Worm (Caenorhabditis elegans) whole organism, late embryonic: ENCODE results near the gene pbo-6.

ENCODE experiments used
- C08G9.2 ChIP-seq: sonication (generic microtip); optimal IDR thresholded peaks from 2 replicates; lab custom pipeline; 2016; ENCODE audit warnings: mild to moderate bottlenecking, missing genetic modification characterization, moderate library complexity, missing compliant biosample characterization
- C38D4.7 ChIP-seq: fragments of 200-800 bp; sonication (Bioruptor generic); optimal IDR thresholded peaks from 2 replicates; lab custom pipeline; 2018; ENCODE audit warnings: mild to moderate bottlenecking, missing genetic modification characterization, moderate library complexity, missing compliant biosample characterization
- F13H6.1 ChIP-seq: sonication (generic microtip); optimal IDR thresholded peaks from 2 replicates; lab custom pipeline; 2016; ENCODE audit warnings: missing genetic modification characterization, missing compliant biosample characterization
- K02D7.2 ChIP-seq: sonication (generic microtip); optimal IDR thresholded peaks from 2 replicates; lab custom pipeline; 2017; ENCODE audit warnings: mild to moderate bottlenecking, missing genetic modification characterization, missing compliant biosample characterization
- T23F11.4 ChIP-seq: fragments of 200-800 bp; sonication (Bioruptor generic); optimal IDR thresholded peaks from 2 replicates; lab custom pipeline; 2018; ENCODE audit warnings: mild to moderate bottlenecking, missing genetic modification characterization, missing compliant biosample characterization
- ceh-14 ChIP-seq: sonication (generic microtip); optimal IDR thresholded peaks from 2 replicates; lab custom pipeline; 2016; ENCODE audit warnings: missing genotype, missing genetic modification characterization, missing compliant biosample characterization
- ceh-19 ChIP-seq: fragments of 200-800 bp; sonication (Bioruptor generic); optimal IDR thresholded peaks from 2 replicates; lab custom pipeline; 2018; ENCODE audit warnings: mild to moderate bottlenecking, missing genetic modification characterization, missing compliant biosample characterization
- ceh-2 ChIP-seq: sonication (generic microtip); optimal IDR thresholded peaks from 2 replicates; lab custom pipeline; 2016; ENCODE audit warnings: missing genotype, missing genetic modification characterization, missing compliant biosample characterization
- ceh-22 ChIP-seq: sonication (generic microtip); optimal IDR thresholded peaks from 2 replicates; lab custom pipeline; 2017; ENCODE audit warnings: missing biosample characterization, missing genetic modification characterization
- ceh-24 ChIP-seq: sonication (generic microtip); optimal IDR thresholded peaks from 2 replicates; lab custom pipeline; 2016; ENCODE audit warnings: mild to moderate bottlenecking, missing genetic modification characterization, missing compliant biosample characterization
- ceh-30 ChIP-seq: fragments of 150-350 bp; optimal IDR thresholded peaks from 2 replicates; lab custom pipeline; 2014; ENCODE audit warnings: missing biosample characterization, missing genetic modification characterization
- ceh-45 ChIP-seq: fragments of 200-800 bp; sonication (Bioruptor generic); IDR thresholded peaks from 2 replicates; pipeline ENCODE4 v1.3.6; 2022; ENCODE audit warnings: missing genetic modification reagents, missing genetic modification characterization, missing compliant biosample characterization
- ceh-6 ChIP-seq: fragments of 200-800 bp; sonication (Bioruptor generic); optimal IDR thresholded peaks from 2 replicates; lab custom pipeline; 2018; ENCODE audit warnings: mild to moderate bottlenecking, missing genetic modification characterization, missing compliant biosample characterization
- ceh-9 ChIP-seq: sonication (generic microtip); optimal IDR thresholded peaks from 2 replicates; lab custom pipeline; 2016; ENCODE audit warnings: mild to moderate bottlenecking, missing genetic modification characterization, inconsistent platforms, missing compliant biosample characterization
- che-1 ChIP-seq: sonication (generic microtip); optimal IDR thresholded peaks from 2 replicates; lab custom pipeline; 2016; ENCODE audit warnings: mild to moderate bottlenecking, missing genetic modification characterization, missing compliant biosample characterization
- dmd-4 ChIP-seq: sonication (generic microtip); optimal IDR thresholded peaks from 2 replicates; lab custom pipeline; 2016; ENCODE audit warnings: borderline replicate concordance, missing genetic modification characterization, missing compliant biosample characterization
- elt-2 ChIP-seq: sonication (generic microtip); optimal IDR thresholded peaks from 2 replicates; lab custom pipeline; 2016; ENCODE audit warnings: missing genetic modification reagents, missing genetic modification characterization, missing compliant biosample characterization
- elt-4 ChIP-seq: sonication (generic microtip); optimal IDR thresholded peaks from 2 replicates; lab custom pipeline; 2016; ENCODE audit warnings: missing genetic modification characterization, missing compliant biosample characterization
- ets-4 ChIP-seq: sonication (generic microtip); optimal IDR thresholded peaks from 2 replicates; lab custom pipeline; 2016; ENCODE audit warnings: missing genetic modification characterization, missing compliant biosample characterization
- eyg-1 ChIP-seq: sonication (generic microtip); optimal IDR thresholded peaks from 2 replicates; lab custom pipeline; 2016; ENCODE audit warnings: missing genotype, missing genetic modification characterization, missing compliant biosample characterization
- hlh-13 ChIP-seq: fragments of 200-800 bp; sonication (Bioruptor generic); optimal IDR thresholded peaks from 2 replicates; lab custom pipeline; 2018; ENCODE audit warnings: mild to moderate bottlenecking, missing genetic modification characterization, missing compliant biosample characterization
- hlh-15 ChIP-seq: sonication (generic microtip); optimal IDR thresholded peaks from 2 replicates; lab custom pipeline; 2016; ENCODE audit warnings: missing genetic modification characterization, missing compliant biosample characterization
- hlh-8 ChIP-seq: sonication (generic microtip); optimal IDR thresholded peaks from 2 replicates; lab custom pipeline; 2016; ENCODE audit warnings: missing genotype, missing genetic modification characterization, missing compliant biosample characterization
- lim-6 ChIP-seq: sonication (generic microtip); optimal IDR thresholded peaks from 2 replicates; lab custom pipeline; 2016; ENCODE audit warnings: missing genetic modification characterization, missing compliant biosample characterization
- lin-11 ChIP-seq: fragments of 200-800 bp; sonication (Bioruptor generic); optimal IDR thresholded peaks from 2 replicates; lab custom pipeline; 2018; ENCODE audit warnings: mild to moderate bottlenecking, missing genetic modification characterization, missing compliant biosample characterization
- mec-3 ChIP-seq: sonication (generic microtip); optimal IDR thresholded peaks from 2 replicates; lab custom pipeline; 2016; ENCODE audit warnings: borderline replicate concordance, missing genetic modification characterization, missing compliant biosample characterization
- npax-4 ChIP-seq: sonication (generic microtip); optimal IDR thresholded peaks from 2 replicates; lab custom pipeline; 2016; ENCODE audit warnings: missing genetic modification characterization, missing compliant biosample characterization
- odd-2 ChIP-seq: sonication (generic microtip); optimal IDR thresholded peaks from 2 replicates; lab custom pipeline; 2017; ENCODE audit warnings: antibody characterized with exemption, mild to moderate bottlenecking, missing genetic modification characterization, missing compliant biosample characterization
- pha-2 ChIP-seq: sonication (generic microtip); optimal IDR thresholded peaks from 2 replicates; lab custom pipeline; 2017; ENCODE audit warnings: mild to moderate bottlenecking, missing genetic modification characterization, missing compliant biosample characterization
- pqm-1 ChIP-seq: sonication (generic microtip); optimal IDR thresholded peaks from 2 replicates; lab custom pipeline; 2016; ENCODE audit warnings: missing genetic modification characterization, missing compliant biosample characterization
- pros-1 ChIP-seq: fragments of 150-350 bp; optimal IDR thresholded peaks from 2 replicates; lab custom pipeline; 2014; ENCODE audit warnings: missing biosample characterization, missing genetic modification reagents, missing genetic modification characterization
- rnt-1 ChIP-seq: sonication (generic microtip); optimal IDR thresholded peaks from 2 replicates; lab custom pipeline; 2016; ENCODE audit warnings: missing genetic modification characterization, missing compliant biosample characterization
- sdc-2 ChIP-seq: sonication (generic microtip); optimal IDR thresholded peaks from 2 replicates; lab custom pipeline; 2016; ENCODE audit warnings: missing genotype, missing genetic modification characterization, missing compliant biosample characterization
- sox-2 ChIP-seq: fragments of 200-800 bp; sonication (Bioruptor generic); IDR thresholded peaks from 2 replicates; pipeline ENCODE4 v1.3.6; 2022; ENCODE audit warnings: missing genetic modification reagents, missing genetic modification characterization, missing compliant biosample characterization
- syd-9 ChIP-seq: sonication (generic microtip); optimal IDR thresholded peaks from 2 replicates; lab custom pipeline; 2016; ENCODE audit warnings: mild to moderate bottlenecking, missing genetic modification characterization, moderate library complexity, missing compliant biosample characterization
- tbx-7 ChIP-seq: sonication (generic microtip); optimal IDR thresholded peaks from 2 replicates; lab custom pipeline; 2016; ENCODE audit warnings: missing genotype, missing genetic modification characterization, missing compliant biosample characterization
- ttx-3 ChIP-seq: sonication (generic microtip); optimal IDR thresholded peaks from 2 replicates; lab custom pipeline; 2016; ENCODE audit warnings: missing genetic modification reagents, missing genetic modification characterization, missing compliant biosample characterization
- ztf-16 ChIP-seq: sonication (generic microtip); optimal IDR thresholded peaks from 2 replicates; lab custom pipeline; 2017; ENCODE audit warnings: missing genetic modification characterization, missing compliant biosample characterization

The pbo-6 gene

DNA sequence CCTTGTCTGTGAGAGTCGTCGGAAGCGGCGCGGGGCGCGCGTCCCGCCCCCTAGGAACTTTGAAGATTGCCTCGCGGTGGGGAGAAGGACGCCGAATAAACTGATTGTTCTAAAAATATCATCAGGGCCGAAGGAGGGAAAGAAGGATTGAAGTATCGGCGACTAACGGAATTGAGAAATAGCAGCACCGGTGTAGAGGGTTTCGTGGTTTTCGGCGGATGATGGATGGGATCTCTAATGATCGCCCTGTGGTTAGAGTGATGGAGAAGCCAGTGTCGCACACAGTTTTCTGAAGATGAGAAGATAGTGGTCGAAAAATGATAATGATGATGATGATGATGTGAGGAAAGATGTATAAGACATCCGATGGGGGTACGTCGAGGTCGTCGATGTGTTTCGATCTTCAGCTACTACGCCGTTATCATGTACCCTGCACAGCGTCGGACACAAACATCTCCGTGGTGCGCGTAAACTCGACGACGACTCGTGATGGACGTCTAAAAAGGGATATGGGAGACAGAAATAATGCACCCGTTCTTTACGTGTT, 7.2 kb upstream of the pbo-6 start, which contains the start of gene osm-11:
Gene osm-11 (minus strand): TSS at position 51 of the 547 bp plus-strand sequence.
- TF ChIP-seq che-1 (tag; lab: Kevin White, UChicago) (no peak), sox-2 (GFP tag; lab: Robert Waterston, UW) (no peak), ceh-45 (GFP tag; lab: Robert Waterston, UW) (no peak), elt-4 (tag; lab: Kevin White, UChicago) (no peak), mec-3 (tag; lab: Kevin White, UChicago) (no peak), ceh-24 (tag; lab: Kevin White, UChicago) (no peak), C38D4.7 (GFP tag; lab: Kevin White, UChicago) (no peak), ceh-30 (tag; lab: Kevin White, UChicago) (no peak), sdc-2 (no peak), hlh-15 (no peak), ceh-9 (no peak), eyg-1 (tag; lab: Kevin White, UChicago) (no peak), hlh-8 (tag; lab: Kevin White, UChicago) (no peak), pros-1 (tag; lab: Kevin White, UChicago) (no peak), elt-2 (tag; lab: Kevin White, UChicago) (no peak), ceh-14 (no peak), pha-2 (tag; lab: Kevin White, UChicago) (no peak), ceh-6 (GFP tag; lab: Kevin White, UChicago) (no peak)

DNA sequence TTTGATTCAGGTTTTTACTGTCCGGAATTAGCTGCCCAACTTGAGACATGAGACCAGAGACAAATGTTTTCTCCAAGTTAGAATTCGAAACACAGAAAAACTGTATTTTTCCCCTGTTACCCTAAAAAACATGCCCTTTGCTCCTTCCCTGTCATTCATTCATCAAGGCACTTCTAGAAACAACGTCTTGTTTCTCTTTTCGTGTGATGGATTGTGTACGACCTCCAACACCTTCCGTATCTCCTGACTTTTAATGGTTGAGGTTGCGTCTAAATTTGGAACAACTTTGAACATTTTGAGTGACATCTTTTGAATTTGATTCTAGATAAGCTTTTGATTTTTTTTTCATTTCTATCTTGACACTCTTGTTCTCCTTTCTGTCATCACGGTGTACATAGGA, 6.2 kb upstream of the pbo-6 start:
- no peak for TF ChIP-seq ceh-14
- TF ChIP-seq ttx-3 (tag; lab: Kevin White, UChicago): no peak
- no peak for TF ChIP-seq ceh-30 (tag; lab: Kevin White, UChicago)
- no peak for TF ChIP-seq K02D7.2
- no peak for TF ChIP-seq hlh-13
- TF ChIP-seq hlh-15: no peak
- no peak for TF ChIP-seq ceh-2
- TF ChIP-seq ceh-45 (GFP tag; lab: Robert Waterston, UW): no peak

DNA sequence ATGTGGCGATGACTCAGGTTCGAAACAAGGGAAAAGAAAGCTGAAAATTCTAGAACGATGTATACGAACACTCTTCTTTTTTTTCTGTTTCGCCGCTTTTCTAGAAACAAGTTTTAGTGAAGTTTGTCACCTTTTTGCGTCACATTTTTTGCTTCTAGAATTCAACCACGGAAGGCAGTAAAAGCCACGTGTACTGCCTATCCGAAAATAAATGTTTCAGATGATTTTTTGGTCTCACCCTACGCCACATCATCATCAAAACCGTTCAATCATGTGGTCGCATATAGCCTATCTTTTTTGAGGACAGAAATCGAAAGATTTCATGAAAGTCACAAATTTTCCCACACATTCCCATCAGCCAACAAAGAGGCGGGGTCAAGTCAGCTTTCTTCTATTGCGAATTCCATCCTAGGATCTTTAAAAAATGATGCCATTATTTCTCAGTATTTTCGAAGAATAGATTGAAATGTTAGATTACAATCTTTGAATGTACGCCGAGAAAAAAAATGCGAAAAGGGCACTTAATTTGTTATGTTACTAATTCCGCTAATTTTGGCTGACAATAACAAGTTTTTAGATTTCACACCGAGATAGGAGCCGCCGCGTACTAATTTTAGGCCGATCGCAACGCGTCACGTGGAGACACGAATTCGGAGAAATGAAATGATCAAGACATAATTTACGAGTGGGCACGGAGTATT, 4.8 kb upstream of the pbo-6 start:
- TF ChIP-seq elt-4 (tag; lab: Kevin White, UChicago) (no peak), ceh-24 (tag; lab: Kevin White, UChicago) (no peak), npax-4 (no peak), tbx-7 (tag; lab: Kevin White, UChicago) (no peak), ceh-22 (tag; lab: Kevin White, UChicago) (no peak), F13H6.1 (no peak), lim-6 (tag; lab: Kevin White, UChicago) (no peak), ceh-19 (no peak), odd-2 (tag; lab: Kevin White, UChicago) (no peak)
- TF ChIP-seq, all 69 proteins: peak for 0

ce11 chrX:17424595-17424913, 4.3 kb upstream of the pbo-6 start:
- TF ChIP-seq K02D7.2: no peak
- no peak for TF ChIP-seq syd-9 (tag; lab: Kevin White, UChicago)
- no peak for TF ChIP-seq T23F11.4
- TF ChIP-seq ceh-45 (GFP tag; lab: Robert Waterston, UW): no peak
- TF ChIP-seq dmd-4 (tag; lab: Kevin White, UChicago): no peak
- no peak for TF ChIP-seq rnt-1
- TF ChIP-seq ceh-14: no peak

- no peak for TF ChIP-seq ceh-19
- no peak for TF ChIP-seq pqm-1
- no peak for TF ChIP-seq ztf-16 (tag; lab: Kevin White, UChicago)
- no peak for TF ChIP-seq ets-4 (tag; lab: Kevin White, UChicago)
- TF ChIP-seq lin-11 (tag; lab: Kevin White, UChicago): no peak
- no peak for TF ChIP-seq C08G9.2
- TF ChIP-seq odd-2 (tag; lab: Kevin White, UChicago): no peak
Observed at ce11 chrX:17426712-17427111, 2.1 kb upstream of the pbo-6 start.
